Worm (Caenorhabditis elegans): Measurements from ENCODE around the gene srx-80.

The srx-80 gene

DNA sequence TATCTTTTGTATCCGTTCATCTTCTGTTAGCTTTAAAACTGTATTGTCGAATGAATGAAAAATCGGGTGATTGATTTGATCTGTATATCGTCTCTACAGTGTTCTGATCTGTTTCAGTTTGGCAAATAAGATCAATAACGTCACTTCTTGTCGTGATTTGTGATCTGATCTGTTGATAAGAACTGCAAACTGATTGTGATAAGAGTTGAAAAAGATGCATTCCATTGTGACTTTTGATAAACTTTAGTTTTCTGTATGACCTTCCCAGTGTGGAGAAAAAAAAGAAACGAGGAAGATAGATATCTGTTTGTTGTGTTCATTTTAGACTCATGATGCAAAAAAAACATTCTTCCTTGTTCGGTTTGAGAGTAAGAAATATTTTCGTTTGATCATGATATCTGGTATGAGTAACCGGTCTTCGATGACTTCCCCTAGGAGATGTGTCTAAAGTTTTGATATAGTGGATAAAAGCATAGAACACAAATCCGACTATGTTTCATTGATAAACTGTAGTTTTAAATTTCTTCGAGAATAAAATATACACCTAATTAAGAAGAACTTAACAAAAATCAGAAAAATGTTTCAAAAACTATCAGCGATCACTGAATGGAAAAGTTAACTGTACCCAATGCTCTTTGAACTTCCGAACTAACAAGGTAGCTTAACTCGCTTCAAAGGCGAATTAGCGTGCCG is 21.4 kb downstream of the srx-80 start:
- TF ChIP-seq isw-1 (GFP tag; IDR thresholded peaks at IDR 0.05) (no peak), nhr-20 (tag; optimal IDR thresholded peaks at IDR 0.05) (peak; percentile 77), nhr-237 (tag; optimal IDR thresholded peaks at IDR 0.05) (no peak), pqm-1 (tag; optimal IDR thresholded peaks at IDR 0.05) (no peak), elt-2 (tag; optimal IDR thresholded peaks at IDR 0.05) (peak; percentile 89), alr-1 (tag; optimal IDR thresholded peaks at IDR 0.05; ENCODE audit: borderline replicate concordance) (no peak), hpl-2 (GFP tag; optimal IDR thresholded peaks at IDR 0.05) (no peak), unc-30 (tag; optimal IDR thresholded peaks at IDR 0.05) (no peak), nhr-19 (GFP tag; conservative IDR thresholded peaks at IDR 0.05) (0 out of 2 replicates have a peak, but pooled peaks have one; percentile 15), nhr-85 (tag) (peak; percentile 93), ceh-82 (tag; optimal IDR thresholded peaks at IDR 0.05) (no peak), blmp-1 (tag; optimal IDR thresholded peaks at IDR 0.05) (peak; percentile 5), elt-3 (tag; optimal IDR thresholded peaks at IDR 0.05) (peak in 3 of 6 experiments; percentile 69 to 96 (median 94)), sptf-1 (tag; optimal IDR thresholded peaks at IDR 0.05) (no peak), lin-35 (GFP tag; optimal IDR thresholded peaks at IDR 0.05) (peak in 1 of 2 experiments; percentile 0), ztf-11 (tag; optimal IDR thresholded peaks at IDR 0.05) (no peak), jun-1 (tag; optimal IDR thresholded peaks at IDR 0.05) (no peak), snpc-4 (tag; optimal IDR thresholded peaks at IDR 0.05) (no peak), fkh-4 (tag; optimal IDR thresholded peaks at IDR 0.05; ENCODE audit: borderline replicate concordance) (no peak), efl-1 (optimal IDR thresholded peaks at IDR 0.05) (no peak), efl-1 (GFP tag; optimal IDR thresholded peaks at IDR 0.05 in 1 of 2) (peak in 1 of 2 experiments; percentile 20), fos-1 (tag; optimal IDR thresholded peaks at IDR 0.05) (no peak), ceh-63 (GFP tag; optimal IDR thresholded peaks at IDR 0.05) (no peak), lir-3 (tag; optimal IDR thresholded peaks at IDR 0.05; ENCODE audit: poor library complexity) (no peak), egl-13 (tag; optimal IDR thresholded peaks at IDR 0.05) (no peak), tlp-1 (tag; optimal IDR thresholded peaks at IDR 0.05) (no peak), nhr-90 (tag; optimal IDR thresholded peaks at IDR 0.05; ENCODE audit: poor library complexity) (peak; percentile 49), ceh-88 (GFP tag; IDR thresholded peaks at IDR 0.05) (no peak), nhr-71 (tag; optimal IDR thresholded peaks at IDR 0.05) (peak; percentile 64), tbx-2 (tag; optimal IDR thresholded peaks at IDR 0.05) (peak; percentile 46), lin-39 (tag; optimal IDR thresholded peaks at IDR 0.05) (no peak), lin-14 (GFP tag; optimal IDR thresholded peaks at IDR 0.05) (peak; percentile 69), F16B12.6 (tag; optimal IDR thresholded peaks at IDR 0.05) (no peak), snu-23 (GFP tag; optimal IDR thresholded peaks at IDR 0.05) (peak; percentile 49), aly-2 (tag; optimal IDR thresholded peaks at IDR 0.05) (no peak), mep-1 (tag; optimal IDR thresholded peaks at IDR 0.05) (peak; percentile 40), pag-3 (tag; optimal IDR thresholded peaks at IDR 0.05; ENCODE audit: borderline replicate concordance, insufficient read depth) (no peak), nhr-76 (tag; optimal IDR thresholded peaks at IDR 0.05) (no peak)

DNA sequence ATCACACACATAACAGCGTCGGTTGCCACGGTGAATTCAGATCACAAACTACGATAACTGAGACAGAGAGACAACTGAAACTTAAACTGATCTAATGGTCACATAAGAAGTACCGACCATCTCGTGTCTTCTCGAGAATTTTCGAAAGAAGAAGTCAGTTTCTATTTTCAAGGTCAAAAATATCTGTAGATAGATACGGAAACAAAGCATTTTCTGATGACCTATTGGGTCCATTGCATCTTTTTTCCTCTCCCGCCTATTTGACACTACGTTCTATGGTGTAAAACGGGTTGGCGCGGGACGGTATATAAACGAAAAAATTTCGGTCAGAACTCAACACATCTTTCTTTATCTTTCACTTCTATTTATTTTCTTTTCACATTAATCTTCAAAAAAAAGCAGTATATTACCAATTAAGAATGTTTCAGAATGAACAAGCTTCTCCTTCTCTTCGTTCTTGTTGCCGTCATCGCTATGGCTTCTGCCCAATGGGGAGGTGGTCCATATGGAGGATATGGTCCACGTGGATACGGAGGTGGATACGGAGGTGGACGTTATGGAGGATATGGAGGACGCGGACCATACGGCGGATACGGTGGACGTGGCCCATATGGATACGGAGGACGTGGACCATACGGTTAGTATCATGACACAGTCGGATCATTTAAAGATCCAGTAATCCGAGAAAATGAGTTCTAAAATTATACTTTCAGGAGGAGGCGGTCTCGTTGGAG is 22.6 kb downstream of the srx-80 start, which contains the start of gene nlp-24:
TSS of gene nlp-24 (plus strand) at position 429 of the 734 bp plus-strand sequence.
- TF ChIP-seq nhr-20 (tag; optimal IDR thresholded peaks at IDR 0.05) (peak; percentile 83), nhr-85 (tag) (peak; percentile 98), lin-35 (GFP tag; optimal IDR thresholded peaks at IDR 0.05) (peak in 1 of 2 experiments; percentile 24), blmp-1 (tag; optimal IDR thresholded peaks at IDR 0.05) (peak; percentile 59), tbx-2 (tag; optimal IDR thresholded peaks at IDR 0.05) (peak; percentile 12), lin-14 (GFP tag; optimal IDR thresholded peaks at IDR 0.05) (peak; percentile 59), snu-23 (GFP tag; optimal IDR thresholded peaks at IDR 0.05) (peak; percentile 72), nhr-71 (tag; optimal IDR thresholded peaks at IDR 0.05) (peak; percentile 72), grh-1 (GFP tag; IDR thresholded peaks at IDR 0.05) (peak; percentile 75), dpl-1 (GFP tag; optimal IDR thresholded peaks at IDR 0.05) (peak in 1 of 3 experiments; percentile 26), nhr-90 (tag; optimal IDR thresholded peaks at IDR 0.05; ENCODE audit: poor library complexity) (peak; percentile 33), efl-3 (GFP tag; optimal IDR thresholded peaks at IDR 0.05) (no peak), rnt-1 (tag; optimal IDR thresholded peaks at IDR 0.05) (no peak), elt-3 (tag; optimal IDR thresholded peaks at IDR 0.05) (peak in 5 of 6 experiments; percentile 5 to 78 (median 36)), zag-1 (tag; optimal IDR thresholded peaks at IDR 0.05) (no peak), egl-27 (tag; optimal IDR thresholded peaks at IDR 0.05) (no peak), mef-2 (tag; optimal IDR thresholded peaks at IDR 0.05) (no peak), efl-1 (optimal IDR thresholded peaks at IDR 0.05) (no peak), efl-1 (GFP tag; optimal IDR thresholded peaks at IDR 0.05 in 1 of 2) (peak in 1 of 2 experiments; percentile 33), nhr-19 (GFP tag; conservative IDR thresholded peaks at IDR 0.05) (peak; percentile 31; the same call in 1 of the 2 replicates), lsy-2 (tag; optimal IDR thresholded peaks at IDR 0.05) (peak; percentile 3 to 8)
